Worm (Caenorhabditis elegans) whole organism, L2 larva: ENCODE measurements around the gene idpb-1.
A peak's percentile ranks its signal among the peaks of the same experiment; 100 is the strongest.

Experiments used
- C34F6.9 ChIP-seq: fragments of 150-350 bp; optimal IDR thresholded peaks from 2 replicates; lab custom pipeline; 2014; ENCODE audit warnings: missing biosample characterization, missing genetic modification characterization
- F13H6.1 ChIP-seq: sonication (generic microtip); optimal IDR thresholded peaks from 2 replicates; lab custom pipeline; 2016; ENCODE audit warnings: missing genetic modification characterization, missing compliant biosample characterization
- R02D3.7 ChIP-seq: fragments of 150-350 bp; optimal IDR thresholded peaks from 2 replicates; lab custom pipeline; 2014; ENCODE audit warnings: missing biosample characterization, missing genetic modification characterization
- Y55F3AM.14 ChIP-seq: fragments of 200-800 bp; sonication (Bioruptor generic); optimal IDR thresholded peaks from 2 replicates; lab custom pipeline; 2018; ENCODE audit warnings: mild to moderate bottlenecking, missing genetic modification characterization, missing compliant biosample characterization
- ZK546.5 ChIP-seq: sonication (generic microtip); optimal IDR thresholded peaks from 2 replicates; lab custom pipeline; 2017; ENCODE audit warnings: missing biosample characterization, missing genetic modification characterization
- alr-1 ChIP-seq: fragments of 150-350 bp; optimal IDR thresholded peaks from 2 replicates; lab custom pipeline; 2014; ENCODE audit warnings: missing biosample characterization, missing genetic modification characterization
- aly-2 ChIP-seq: fragments of 150-350 bp; optimal IDR thresholded peaks from 2 replicates; lab custom pipeline; 2014; ENCODE audit warnings: missing biosample characterization, missing genetic modification characterization
- ama-1 ChIP-seq: fragments of 150-350 bp; optimal IDR thresholded peaks from 2 replicates; lab custom pipeline; 2018; ENCODE audit warnings: inconsistent platforms
- blmp-1 ChIP-seq: sonication (generic microtip); optimal IDR thresholded peaks from 2 replicates; lab custom pipeline; 2017; ENCODE audit warnings: missing genetic modification characterization, mild to moderate bottlenecking, missing compliant biosample characterization, antibody characterized with exemption, moderate library complexity; ENCODE audit not compliant: insufficient read depth
- ceh-16 ChIP-seq: fragments of 150-350 bp; optimal IDR thresholded peaks from 2 replicates; lab custom pipeline; 2014; ENCODE audit warnings: missing biosample characterization, missing genetic modification characterization
- ceh-82 ChIP-seq: fragments of 150-350 bp; optimal IDR thresholded peaks from 2 replicates; lab custom pipeline; 2014; ENCODE audit warnings: missing biosample characterization, missing genetic modification characterization
- crh-2 ChIP-seq: sonication (generic microtip); optimal IDR thresholded peaks from 2 replicates; lab custom pipeline; 2017; ENCODE audit warnings: missing biosample characterization, missing genetic modification characterization
- dmd-4 ChIP-seq: sonication (generic microtip); optimal IDR thresholded peaks from 2 replicates; lab custom pipeline; 2017; ENCODE audit warnings: missing biosample characterization, missing genetic modification characterization
- egl-27 ChIP-seq: sonication (generic microtip); optimal IDR thresholded peaks from 3 replicates; lab custom pipeline; 2017; ENCODE audit warnings: missing biosample characterization, missing genetic modification reagents, missing genetic modification characterization
- elt-1 ChIP-seq: fragments of 150-350 bp; optimal IDR thresholded peaks from 2 replicates; lab custom pipeline; 2014; ENCODE audit warnings: missing biosample characterization, missing genetic modification characterization
- elt-3 ChIP-seq: sonication (generic microtip); optimal IDR thresholded peaks from 2 replicates; lab custom pipeline; 2017; ENCODE audit warnings: missing biosample characterization, missing genetic modification characterization
- fos-1 ChIP-seq: fragments of 150-350 bp; optimal IDR thresholded peaks from 2 replicates; lab custom pipeline; 2014; ENCODE audit warnings: missing biosample characterization, missing genetic modification characterization
- gmeb-1 ChIP-seq: fragments of 150-350 bp; optimal IDR thresholded peaks from 2 replicates; lab custom pipeline; 2014; ENCODE audit warnings: missing biosample characterization, missing genetic modification characterization
- lin-11 ChIP-seq: fragments of 150-350 bp; sonication (generic microtip); optimal IDR thresholded peaks from 2 replicates; lab custom pipeline; 2014; ENCODE audit warnings: missing biosample characterization, missing genetic modification characterization, inconsistent platforms, mixed read lengths
- lin-13 ChIP-seq: fragments of 150-350 bp; optimal IDR thresholded peaks from 2 replicates; lab custom pipeline; 2014; ENCODE audit warnings: missing biosample characterization, missing genetic modification reagents, missing genetic modification characterization
- lin-39 ChIP-seq: fragments of 150-350 bp; optimal IDR thresholded peaks from 2 replicates; lab custom pipeline; 2014; ENCODE audit warnings: missing biosample characterization, missing genetic modification reagents, missing genetic modification characterization
- lsy-2 ChIP-seq, 2 experiments: fragments of 150-350 bp in 1 of 2; sonication (generic microtip) in 1 of 2; optimal IDR thresholded peaks; 2 replicates each; lab custom pipeline; 2014 to 2017; ENCODE audit warnings: missing biosample characterization in 2 of 2, missing genetic modification characterization in 2 of 2
- mab-5 ChIP-seq: fragments of 150-350 bp; optimal IDR thresholded peaks from 2 replicates; lab custom pipeline; 2014; ENCODE audit warnings: missing biosample characterization, missing genetic modification characterization
- mbf-1 ChIP-seq: sonication (generic microtip); optimal IDR thresholded peaks from 2 replicates; lab custom pipeline; 2017; ENCODE audit warnings: missing biosample characterization, missing genetic modification characterization
- mdl-1 ChIP-seq, 2 experiments: fragments of 150-350 bp in 1 of 2; sonication (generic microtip) in 1 of 2; optimal IDR thresholded peaks; 2 replicates each; lab custom pipeline; 2017; ENCODE audit warnings: missing biosample characterization in 2 of 2, missing genetic modification characterization in 2 of 2
- nhr-10 ChIP-seq: sonication (generic microtip); optimal IDR thresholded peaks from 2 replicates; lab custom pipeline; 2017; ENCODE audit warnings: missing biosample characterization, missing genetic modification characterization
- nhr-11 ChIP-seq: fragments of 150-350 bp; optimal IDR thresholded peaks from 2 replicates; lab custom pipeline; 2014; ENCODE audit warnings: missing biosample characterization, missing genetic modification characterization
- nhr-12 ChIP-seq: fragments of 150-350 bp; optimal IDR thresholded peaks from 2 replicates; lab custom pipeline; 2014; ENCODE audit warnings: missing biosample characterization, missing genetic modification characterization
- nhr-129 ChIP-seq: fragments of 150-350 bp; optimal IDR thresholded peaks from 2 replicates; lab custom pipeline; 2014; ENCODE audit warnings: missing biosample characterization, missing genetic modification characterization
- nhr-21 ChIP-seq: fragments of 150-350 bp; optimal IDR thresholded peaks from 2 replicates; lab custom pipeline; 2014; ENCODE audit warnings: missing biosample characterization, missing genetic modification characterization
- nhr-23 ChIP-seq: fragments of 150-350 bp; optimal IDR thresholded peaks from 2 replicates; lab custom pipeline; 2014; ENCODE audit warnings: missing biosample characterization, missing genetic modification reagents, missing genetic modification characterization
- nhr-237 ChIP-seq: fragments of 150-350 bp; optimal IDR thresholded peaks from 2 replicates; lab custom pipeline; 2014; ENCODE audit warnings: missing biosample characterization, missing genetic modification characterization
- nhr-25 ChIP-seq: fragments of 150-350 bp; sonication (generic microtip); optimal IDR thresholded peaks from 3 replicates; lab custom pipeline; 2014; ENCODE audit warnings: missing biosample characterization, missing genetic modification characterization
- nhr-6 ChIP-seq: fragments of 150-350 bp; optimal IDR thresholded peaks from 2 replicates; lab custom pipeline; 2014; ENCODE audit warnings: missing biosample characterization, missing genetic modification characterization
- nhr-77 ChIP-seq: fragments of 150-350 bp; optimal IDR thresholded peaks from 2 replicates; lab custom pipeline; 2014; ENCODE audit warnings: missing biosample characterization, missing genetic modification characterization
- peb-1 ChIP-seq: fragments of 150-350 bp; optimal IDR thresholded peaks from 2 replicates; lab custom pipeline; 2014; ENCODE audit warnings: missing biosample characterization, missing genetic modification characterization
- sem-4 ChIP-seq: fragments of 150-350 bp; optimal IDR thresholded peaks from 2 replicates; lab custom pipeline; 2014; ENCODE audit warnings: missing biosample characterization, missing genetic modification reagents, missing genetic modification characterization
- skn-1 ChIP-seq: sonication (generic microtip); optimal IDR thresholded peaks from 2 replicates; lab custom pipeline; 2017; ENCODE audit warnings: missing biosample characterization, missing genetic modification characterization
- sma-3 ChIP-seq: sonication (generic microtip); optimal IDR thresholded peaks from 2 replicates; lab custom pipeline; 2016; ENCODE audit warnings: missing genetic modification reagents, missing genetic modification characterization, missing compliant biosample characterization
- sma-9 ChIP-seq, 2 experiments: fragments of 150-350 bp in 1 of 2; sonication (generic microtip) in 1 of 2; optimal IDR thresholded peaks; 2 replicates each; lab custom pipeline; 2014 to 2016; ENCODE audit warnings: missing genetic modification characterization in 2 of 2, mild to moderate bottlenecking in 1 of 2, missing biosample characterization in 1 of 2, missing compliant biosample characterization in 1 of 2, missing genetic modification reagents in 1 of 2, moderate library complexity in 1 of 2
- snpc-4 ChIP-seq: fragments of 150-350 bp; optimal IDR thresholded peaks from 2 replicates; lab custom pipeline; 2014; ENCODE audit warnings: missing biosample characterization, missing genetic modification characterization
- unc-39 ChIP-seq: fragments of 150-350 bp; optimal IDR thresholded peaks from 2 replicates; lab custom pipeline; 2014; ENCODE audit warnings: missing biosample characterization, missing genetic modification characterization
- unc-55 ChIP-seq: fragments of 150-350 bp; sonication (generic microtip); optimal IDR thresholded peaks from 3 replicates; lab custom pipeline; 2014; ENCODE audit warnings: missing biosample characterization, missing genetic modification reagents, missing genetic modification characterization
- unc-62 ChIP-seq: fragments of 150-350 bp; optimal IDR thresholded peaks from 2 replicates; lab custom pipeline; 2014; ENCODE audit warnings: missing biosample characterization, missing genetic modification reagents, missing genetic modification characterization
- zag-1 ChIP-seq: fragments of 150-350 bp; optimal IDR thresholded peaks from 2 replicates; lab custom pipeline; 2014; ENCODE audit warnings: missing biosample characterization, missing genetic modification characterization
- ztf-1 ChIP-seq: fragments of 200-800 bp; sonication (Bioruptor generic); conservative IDR thresholded peaks from 2 replicates; pipeline ENCODE4 v1.3.6; 2022; ENCODE audit warnings: missing genetic modification characterization, missing compliant biosample characterization
- ztf-11 ChIP-seq: sonication (generic microtip); optimal IDR thresholded peaks from 2 replicates; lab custom pipeline; 2017; ENCODE audit warnings: missing biosample characterization, missing genetic modification characterization
- ztf-4 ChIP-seq: fragments of 150-350 bp; optimal IDR thresholded peaks from 2 replicates; lab custom pipeline; 2014; ENCODE audit warnings: missing biosample characterization, missing genetic modification characterization

idpb-1 gene

DNA sequence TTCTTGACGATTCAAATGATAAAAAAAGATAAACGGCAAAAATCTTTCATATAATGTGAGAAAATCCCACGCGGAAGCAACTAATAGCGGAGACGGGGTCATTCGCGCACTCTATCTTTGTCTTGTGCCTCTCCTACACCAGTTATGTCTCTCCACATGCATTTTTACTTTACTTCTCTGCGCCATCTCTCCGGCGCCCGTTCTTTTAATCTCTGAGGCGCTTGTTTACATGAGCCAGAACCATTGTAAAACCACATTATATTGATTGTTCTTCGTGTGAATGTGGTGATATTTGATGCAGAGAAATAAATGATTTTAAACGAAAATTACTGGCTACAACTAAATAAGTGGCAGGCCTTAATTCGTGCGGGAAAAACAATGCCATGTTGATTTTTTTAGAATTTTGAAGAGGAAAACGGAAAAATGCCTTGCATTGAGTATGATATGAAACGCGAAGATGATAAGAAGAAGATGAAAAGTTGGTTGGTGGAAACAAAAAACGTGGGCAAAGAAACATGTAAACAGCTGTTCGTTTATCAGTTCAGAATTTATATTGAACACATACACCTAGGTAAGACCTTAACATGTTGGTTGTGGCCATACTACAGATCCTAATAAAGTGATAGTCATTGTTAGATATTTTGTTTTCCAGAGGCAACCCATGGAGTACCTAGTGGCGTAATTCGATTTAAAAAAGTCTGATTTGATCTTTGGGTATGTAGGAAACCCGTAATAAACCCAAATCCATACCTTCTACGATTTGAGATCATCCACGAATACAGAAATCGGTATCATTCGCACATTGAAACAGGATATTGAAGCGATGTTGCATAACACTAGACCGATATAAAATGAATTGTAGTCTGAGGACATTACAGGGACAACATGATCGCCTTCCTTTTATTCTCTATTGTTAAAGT lies 9.2 kb upstream of the idpb-1 start, which contains the start of gene C04G6.2:
Gene C04G6.2, plus strand, starts transcription at position 870 of the 920 bp plus-strand sequence.
- TF ChIP-seq sma-3 = peak; percentile 32
- no peak for TF ChIP-seq nhr-23 (tag; lab: Kevin White, UChicago)
- peak; percentile 18 for TF ChIP-seq nhr-6 (tag; lab: Kevin White, UChicago)
- TF ChIP-seq nhr-12 (tag; lab: Kevin White, UChicago) = no peak
- no peak for TF ChIP-seq ztf-1 (GFP tag; lab: Robert Waterston, UW)
- TF ChIP-seq gmeb-1 (tag; lab: Kevin White, UChicago) = peak; percentile 36
- no peak for TF ChIP-seq ceh-82
- no peak for TF ChIP-seq nhr-77
- TF ChIP-seq nhr-21 (tag; lab: Kevin White, UChicago) = no peak
- TF ChIP-seq lin-11 (tag; lab: Kevin White, UChicago) = no peak
- no peak for TF ChIP-seq unc-39 (tag; lab: Kevin White, UChicago)
- TF ChIP-seq Y55F3AM.14 (GFP tag; lab: Kevin White, UChicago) = no peak
- TF ChIP-seq egl-27 (tag; lab: Kevin White, UChicago) = peak; percentile 22
- TF ChIP-seq lin-39 = no peak
- TF ChIP-seq nhr-10 = no peak
- TF ChIP-seq nhr-11 (tag; lab: Kevin White, UChicago) = no peak
- no peak for TF ChIP-seq elt-3 (tag; lab: Kevin White, UChicago)
- TF ChIP-seq fos-1 (tag; lab: Kevin White, UChicago) = peak; percentile 19
- no peak for TF ChIP-seq mbf-1 (tag; lab: Kevin White, UChicago)
- TF ChIP-seq lin-13 (GFP tag; lab: Kevin White, UChicago) = peak; percentile 31
- peak; percentile 75 for TF ChIP-seq C34F6.9 (tag; lab: Kevin White, UChicago)
- TF ChIP-seq peb-1 = no peak
- peak; percentile 5 for TF ChIP-seq snpc-4 (tag; lab: Kevin White, UChicago)
- TF ChIP-seq dmd-4 (tag; lab: Kevin White, UChicago) = no peak
- no peak for TF ChIP-seq nhr-25 (tag; lab: Kevin White, UChicago)
- TF ChIP-seq nhr-237 (tag; lab: Kevin White, UChicago) = no peak
- TF ChIP-seq crh-2 (tag; lab: Kevin White, UChicago) = peak; percentile 62
- TF ChIP-seq F13H6.1 (tag; lab: Kevin White, UChicago) = peak; percentile 84
- TF ChIP-seq R02D3.7 (tag; lab: Kevin White, UChicago) = no peak
- TF ChIP-seq alr-1 (tag; lab: Kevin White, UChicago) = no peak
- no peak for TF ChIP-seq blmp-1 (tag; lab: Kevin White, UChicago)
- no peak for TF ChIP-seq elt-1 (tag; lab: Kevin White, UChicago)
- no peak for TF ChIP-seq ZK546.5
- TF ChIP-seq mdl-1 (tag; optimal IDR thresholded peaks at IDR 0.05; lab: Kevin White, UChicago) = peak in 1 of 2 experiments; percentile 36
- no peak for TF ChIP-seq unc-62
- peak; percentile 55 for TF ChIP-seq nhr-129
- peak; percentile 51 for TF ChIP-seq unc-55 (GFP tag; lab: Kevin White, UChicago)
- TF ChIP-seq ceh-16 (tag; lab: Kevin White, UChicago) = no peak
- no peak for TF ChIP-seq sem-4 (tag; lab: Kevin White, UChicago)
- TF ChIP-seq lsy-2 (tag; optimal IDR thresholded peaks at IDR 0.05; lab: Kevin White, UChicago) = peak in 1 of 2 experiments; percentile 71
- TF ChIP-seq ztf-4 (tag; lab: Kevin White, UChicago) = peak; percentile 11
- no peak for TF ChIP-seq aly-2 (tag; lab: Kevin White, UChicago)
- TF ChIP-seq zag-1 (tag; lab: Kevin White, UChicago) = no peak
- TF ChIP-seq mab-5 = no peak
- TF ChIP-seq skn-1 (tag; lab: Kevin White, UChicago) = no peak
- TF ChIP-seq sma-9 (GFP tag; optimal IDR thresholded peaks at IDR 0.05; lab: Kevin White, UChicago) = peak; percentile 69
- TF ChIP-seq sma-9 (tag; optimal IDR thresholded peaks at IDR 0.05; lab: Kevin White, UChicago) = no peak
- TF ChIP-seq ama-1 = peak; percentile 37
- TF ChIP-seq ztf-11 (tag; lab: Kevin White, UChicago) = no peak
